Worm (Caenorhabditis elegans) whole organism, L4 larva: ENCODE results near the gene ZK856.16.

Experiments used
- D1046.2 ChIP-seq: fragments of 200-800 bp; sonication (Bioruptor generic); IDR thresholded peaks from 2 replicates; pipeline ENCODE4 v1.3.6; 2022; ENCODE audit warnings: missing genetic modification characterization, missing compliant biosample characterization
- F37D6.2 ChIP-seq: sonication (generic microtip); optimal IDR thresholded peaks from 2 replicates; lab custom pipeline; 2016; ENCODE audit warnings: mild to moderate bottlenecking, missing genetic modification characterization, missing compliant biosample characterization
- F49E8.2 ChIP-seq: sonication (generic microtip); optimal IDR thresholded peaks from 2 replicates; lab custom pipeline; 2016; ENCODE audit warnings: missing compliant biosample characterization, mild to moderate bottlenecking, missing genetic modification characterization, borderline replicate concordance
- Y75B8A.6 ChIP-seq: fragments of 200-800 bp; sonication (Bioruptor generic); IDR thresholded peaks from 2 replicates; pipeline ENCODE4 v1.3.6; 2022; ENCODE audit warnings: missing genetic modification reagents, missing genetic modification characterization, missing compliant biosample characterization
- ZK337.2 ChIP-seq: fragments of 200-800 bp; sonication (Bioruptor generic); IDR thresholded peaks from 2 replicates; pipeline ENCODE4 v1.3.6; 2022; ENCODE audit warnings: missing genetic modification reagents, missing genetic modification characterization, missing compliant biosample characterization
- ama-1 ChIP-seq: fragments of 150-350 bp; optimal IDR thresholded peaks from 2 replicates; lab custom pipeline; 2014; ENCODE audit warnings: inconsistent platforms, mixed read lengths
- arid-1 ChIP-seq: fragments of 200-800 bp; sonication (Bioruptor generic); conservative IDR thresholded peaks from 2 replicates; pipeline ENCODE4 v1.3.6; 2022; ENCODE audit warnings: missing genetic modification reagents, missing genetic modification characterization, missing compliant biosample characterization
- ceh-62 ChIP-seq: sonication (generic microtip); optimal IDR thresholded peaks from 2 replicates; lab custom pipeline; 2017; ENCODE audit warnings: missing biosample characterization, missing genetic modification characterization
- cey-2 ChIP-seq: sonication (generic microtip); optimal IDR thresholded peaks from 3 replicates; lab custom pipeline; 2017; ENCODE audit warnings: missing genetic modification characterization, mild to moderate bottlenecking, missing compliant biosample characterization, antibody characterized with exemption, borderline replicate concordance; ENCODE audit not compliant: insufficient read depth
- ctbp-1 ChIP-seq: fragments of 200-800 bp; sonication (Bioruptor generic); IDR thresholded peaks from 2 replicates; pipeline ENCODE4 v1.3.6; 2022; ENCODE audit warnings: missing genetic modification reagents, missing genetic modification characterization, missing compliant biosample characterization
- daf-16 ChIP-seq, 3 experiments: sonication (generic microtip); optimal IDR thresholded peaks; 2 replicates each; lab custom pipeline; 2016 to 2017; ENCODE audit warnings: missing genetic modification characterization in 3 of 3, missing genetic modification reagents in 3 of 3, mild to moderate bottlenecking in 2 of 3, missing compliant biosample characterization in 2 of 3, missing biosample characterization in 1 of 3, moderate library complexity in 1 of 3
- daf-19 ChIP-seq: fragments of 200-800 bp; sonication (Bioruptor generic); conservative IDR thresholded peaks from 2 replicates; pipeline ENCODE4 v1.3.6; 2022; ENCODE audit warnings: missing genetic modification characterization, missing compliant biosample characterization
- daf-8 ChIP-seq: fragments of 200-800 bp; sonication (Bioruptor generic); IDR thresholded peaks from 2 replicates; pipeline ENCODE4 v1.3.6; 2022; ENCODE audit warnings: missing genetic modification characterization, missing compliant biosample characterization
- dmd-6 ChIP-seq: fragments of 200-800 bp; sonication (Bioruptor generic); IDR thresholded peaks from 2 replicates; pipeline ENCODE4 v1.3.6; 2022; ENCODE audit warnings: missing genetic modification reagents, missing genetic modification characterization, missing compliant biosample characterization
- dmd-8 ChIP-seq: fragments of 200-800 bp; sonication (Bioruptor generic); IDR thresholded peaks from 2 replicates; pipeline ENCODE4 v1.3.6; 2022; ENCODE audit warnings: missing genetic modification characterization, missing compliant biosample characterization
- dmd-9 ChIP-seq: fragments of 200-800 bp; sonication (Bioruptor generic); IDR thresholded peaks from 2 replicates; pipeline ENCODE4 v1.3.6; 2022; ENCODE audit warnings: missing genetic modification reagents, missing genetic modification characterization, missing compliant biosample characterization
- dpl-1 ChIP-seq: fragments of 150-350 bp; optimal IDR thresholded peaks from 2 replicates; lab custom pipeline; 2014; ENCODE audit warnings: missing biosample characterization, missing genetic modification reagents, missing genetic modification characterization
- dve-1 ChIP-seq: sonication (generic microtip); optimal IDR thresholded peaks from 2 replicates; lab custom pipeline; 2017; ENCODE audit warnings: antibody characterized with exemption, mild to moderate bottlenecking, missing genetic modification characterization, missing compliant biosample characterization; ENCODE audit not compliant: insufficient read depth
- egl-27 ChIP-seq: sonication (generic microtip); optimal IDR thresholded peaks from 3 replicates; lab custom pipeline; 2017; ENCODE audit warnings: missing biosample characterization, missing genetic modification reagents, missing genetic modification characterization
- fkh-10 ChIP-seq: fragments of 150-350 bp; optimal IDR thresholded peaks from 2 replicates; lab custom pipeline; 2014; ENCODE audit warnings: missing biosample characterization, missing genetic modification reagents, missing genetic modification characterization
- gei-8 ChIP-seq: fragments of 200-800 bp; sonication (Bioruptor generic); optimal IDR thresholded peaks from 2 replicates; lab custom pipeline; 2018; ENCODE audit warnings: mild to moderate bottlenecking, missing genetic modification characterization, missing compliant biosample characterization
- hif-1 ChIP-seq, 2 experiments: sonication (generic microtip); optimal IDR thresholded peaks; 2 replicates each; lab custom pipeline; 2016 to 2017; ENCODE audit warnings: missing compliant biosample characterization in 2 of 2, missing genetic modification characterization in 2 of 2, missing genetic modification reagents in 2 of 2, missing genotype in 2 of 2, mild to moderate bottlenecking in 1 of 2
- hlh-30 ChIP-seq: sonication (generic microtip); optimal IDR thresholded peaks from 2 replicates; lab custom pipeline; 2017; ENCODE audit warnings: antibody characterized with exemption, mild to moderate bottlenecking, missing genetic modification characterization, missing compliant biosample characterization; ENCODE audit not compliant: insufficient read depth
- hmg-1.1 ChIP-seq: fragments of 200-800 bp; sonication (Bioruptor generic); IDR thresholded peaks from 2 replicates; pipeline ENCODE4 v1.3.6; 2022; ENCODE audit warnings: missing genetic modification reagents, missing genetic modification characterization, missing compliant biosample characterization
- jun-1 ChIP-seq: fragments of 150-350 bp; optimal IDR thresholded peaks from 2 replicates; lab custom pipeline; 2014; ENCODE audit warnings: missing biosample characterization, missing genetic modification reagents, missing genetic modification characterization
- lim-7 ChIP-seq: fragments of 200-800 bp; sonication (Bioruptor generic); IDR thresholded peaks from 2 replicates; pipeline ENCODE4 v1.3.6; 2022; ENCODE audit warnings: missing genetic modification characterization, missing compliant biosample characterization
- lin-39 ChIP-seq: fragments of 150-350 bp; optimal IDR thresholded peaks from 2 replicates; lab custom pipeline; 2014; ENCODE audit warnings: missing biosample characterization, missing genetic modification reagents, missing genetic modification characterization
- lsy-2 ChIP-seq, 2 experiments: fragments of 150-350 bp in 1 of 2; sonication (generic microtip) in 1 of 2; optimal IDR thresholded peaks; 2 replicates each; lab custom pipeline; 2014 to 2017; ENCODE audit warnings: missing biosample characterization in 2 of 2, missing genetic modification characterization in 2 of 2
- madf-5 ChIP-seq, 2 experiments: fragments of 200-800 bp; sonication (Bioruptor generic); IDR thresholded peaks; 2 replicates each; pipeline ENCODE4 v1.3.6; 2022; ENCODE audit warnings: missing compliant biosample characterization in 2 of 2, missing genetic modification characterization in 2 of 2
- madf-9 ChIP-seq: fragments of 200-800 bp; sonication (Bioruptor generic); conservative IDR thresholded peaks from 2 replicates; pipeline ENCODE4 v1.3.6; 2022; ENCODE audit warnings: missing genetic modification reagents, missing genetic modification characterization, missing compliant biosample characterization
- mdt-29 ChIP-seq: fragments of 200-800 bp; sonication (Bioruptor generic); IDR thresholded peaks from 2 replicates; pipeline ENCODE4 v1.3.6; 2022; ENCODE audit warnings: missing genetic modification reagents, missing genetic modification characterization, missing compliant biosample characterization
- mep-1 ChIP-seq: fragments of 150-350 bp; sonication (generic microtip); optimal IDR thresholded peaks from 3 replicates; lab custom pipeline; 2014; ENCODE audit warnings: missing biosample characterization, missing genetic modification characterization
- mes-2 ChIP-seq: sonication (generic microtip); optimal IDR thresholded peaks from 2 replicates; lab custom pipeline; 2016; ENCODE audit warnings: missing genotype, mild to moderate bottlenecking, missing genetic modification characterization, missing compliant biosample characterization; ENCODE audit not compliant: poor library complexity, severe bottlenecking
- mxl-2 ChIP-seq: fragments of 200-800 bp; sonication (Bioruptor generic); conservative IDR thresholded peaks from 2 replicates; pipeline ENCODE4 v1.3.6; 2022; ENCODE audit warnings: missing genetic modification reagents, missing genetic modification characterization, missing compliant biosample characterization
- mxl-3 ChIP-seq: fragments of 200-800 bp; sonication (Bioruptor generic); optimal IDR thresholded peaks from 2 replicates; lab custom pipeline; 2018; ENCODE audit warnings: mild to moderate bottlenecking, missing genetic modification characterization, missing compliant biosample characterization
- nhr-11 ChIP-seq: fragments of 150-350 bp; optimal IDR thresholded peaks from 2 replicates; lab custom pipeline; 2014; ENCODE audit warnings: missing biosample characterization, missing genetic modification characterization
- nhr-237 ChIP-seq: sonication (generic microtip); optimal IDR thresholded peaks from 2 replicates; lab custom pipeline; 2017; ENCODE audit warnings: missing biosample characterization, missing genetic modification characterization
- nhr-28 ChIP-seq: fragments of 150-350 bp; optimal IDR thresholded peaks from 2 replicates; lab custom pipeline; 2014; ENCODE audit warnings: missing biosample characterization, missing genetic modification characterization
- nhr-48 ChIP-seq: sonication (generic microtip); optimal IDR thresholded peaks from 2 replicates; lab custom pipeline; 2016; ENCODE audit warnings: mild to moderate bottlenecking, missing genetic modification characterization, missing compliant biosample characterization
- nhr-6 ChIP-seq: fragments of 150-350 bp; optimal IDR thresholded peaks from 2 replicates; lab custom pipeline; 2014; ENCODE audit warnings: missing biosample characterization, missing genetic modification characterization
- nhr-76 ChIP-seq: fragments of 150-350 bp; optimal IDR thresholded peaks from 2 replicates; lab custom pipeline; 2014; ENCODE audit warnings: missing biosample characterization, missing genetic modification characterization
- sdz-12 ChIP-seq: fragments of 200-800 bp; sonication (Bioruptor generic); optimal IDR thresholded peaks from 2 replicates; lab custom pipeline; 2018; ENCODE audit warnings: mild to moderate bottlenecking, missing genetic modification characterization, missing compliant biosample characterization
- snpc-1.2 ChIP-seq: fragments of 200-800 bp; sonication (Bioruptor generic); IDR thresholded peaks from 2 replicates; pipeline ENCODE4 v1.3.6; 2022; ENCODE audit warnings: missing genetic modification reagents, missing genetic modification characterization, missing compliant biosample characterization
- unc-130 ChIP-seq: sonication (generic microtip); optimal IDR thresholded peaks from 2 replicates; lab custom pipeline; 2016; ENCODE audit warnings: missing genetic modification reagents, missing genetic modification characterization, missing compliant biosample characterization
- zag-1 ChIP-seq: fragments of 150-350 bp; optimal IDR thresholded peaks from 2 replicates; lab custom pipeline; 2014; ENCODE audit warnings: missing biosample characterization, missing genetic modification characterization
- zfp-3 ChIP-seq: fragments of 200-800 bp; sonication (Bioruptor generic); conservative IDR thresholded peaks from 2 replicates; pipeline ENCODE4 v1.3.6; 2022; ENCODE audit warnings: missing genetic modification reagents, missing genetic modification characterization, missing compliant biosample characterization
- zip-11 ChIP-seq: fragments of 200-800 bp; sonication (Bioruptor generic); IDR thresholded peaks from 2 replicates; pipeline ENCODE4 v1.3.6; 2022; ENCODE audit warnings: missing genetic modification characterization, missing compliant biosample characterization

The ZK856.16 gene

DNA sequence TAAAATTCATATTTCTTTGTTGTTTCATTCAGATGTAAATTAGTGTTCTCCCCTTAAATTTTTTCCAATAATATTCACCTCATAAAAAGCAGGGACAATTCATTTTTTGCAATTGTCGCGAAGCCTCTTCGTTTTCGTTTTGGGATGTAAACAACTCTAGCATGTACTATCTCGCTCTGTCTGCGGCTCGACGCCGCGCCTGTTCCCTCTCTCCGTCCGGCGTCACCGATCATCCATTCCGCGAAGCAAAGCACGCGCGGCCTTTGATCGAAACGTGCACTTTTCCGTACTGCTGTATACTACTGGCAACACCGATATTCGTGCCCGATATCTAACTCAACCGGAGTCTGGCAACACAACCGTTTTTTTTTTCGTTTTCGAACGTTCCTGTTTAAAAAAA, 41.6 kb upstream of the ZK856.16 start (continued):
- no peak for TF ChIP-seq unc-130
- no peak for TF ChIP-seq nhr-6 (tag; lab: Kevin White, UChicago)
- no peak for TF ChIP-seq gei-8 (GFP tag; lab: Kevin White, UChicago)
- TF ChIP-seq daf-19: no peak

DNA sequence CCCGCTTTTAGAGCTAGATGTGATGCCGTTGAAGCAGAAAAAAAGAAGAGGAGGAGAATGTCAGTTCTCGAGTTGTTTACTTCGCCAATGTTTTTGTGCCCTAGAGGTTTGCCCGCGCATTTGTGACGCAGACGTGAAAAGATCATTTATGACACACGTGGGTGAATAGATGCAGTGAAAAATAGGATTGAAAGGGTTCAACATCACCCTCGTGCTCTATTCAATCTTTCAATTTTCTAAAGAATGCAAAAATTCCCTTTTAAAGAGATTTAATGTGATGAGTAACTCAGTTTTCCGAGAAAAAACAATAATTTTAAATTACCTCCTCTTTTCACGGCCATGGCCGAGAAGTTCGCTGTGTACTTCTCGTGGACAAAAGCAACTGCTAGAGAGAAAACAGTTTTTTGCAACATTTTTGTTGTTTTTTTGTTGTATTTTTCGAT, 41.1 kb upstream of the ZK856.16 start:
- TF ChIP-seq fkh-10 (GFP tag; lab: Kevin White, UChicago) (peak; percentile 87), dpl-1 (GFP tag; lab: Kevin White, UChicago) (peak; percentile 17), daf-19 (no peak), lsy-2 (tag; optimal IDR thresholded peaks at IDR 0.05; lab: Kevin White, UChicago) (peak; percentile 28 to 47), mes-2 (peak; percentile 57), Y75B8A.6 (no peak), snpc-1.2 (GFP tag; lab: Robert Waterston, UW) (no peak), sdz-12 (GFP tag; lab: Kevin White, UChicago) (no peak), madf-9 (GFP tag; lab: Robert Waterston, UW) (no peak), zip-11 (GFP tag; lab: Robert Waterston, UW) (no peak), hmg-1.1 (GFP tag; lab: Robert Waterston, UW) (no peak; the same call in 1 of the 2 replicates), daf-16 (GFP tag; optimal IDR thresholded peaks at IDR 0.05; lab: Kevin White, UChicago) (peak in 1 of 2 experiments; percentile 52), daf-16 (tag; optimal IDR thresholded peaks at IDR 0.05; lab: Kevin White, UChicago) (peak; percentile 82), dmd-8 (GFP tag; lab: Robert Waterston, UW) (no peak), madf-5 (GFP tag; IDR thresholded peaks at IDR 0.05; lab: Robert Waterston, UW) (0 out of 4 replicates have a peak, but pooled peaks of 1 of the 2 experiments have one; percentile 27), ama-1 (no peak), ceh-62 (no peak), ZK337.2 (GFP tag; lab: Robert Waterston, UW) (0 out of 2 replicates have a peak, but pooled peaks have one; percentile 23), nhr-48 (no peak), mdt-29 (GFP tag; lab: Robert Waterston, UW) (no peak), nhr-11 (tag; lab: Kevin White, UChicago) (peak; percentile 78), jun-1 (tag; lab: Kevin White, UChicago) (no peak), nhr-76 (tag; lab: Kevin White, UChicago) (no peak), mep-1 (tag; lab: Kevin White, UChicago) (peak; percentile 57), hif-1 (tag; optimal IDR thresholded peaks at IDR 0.05; lab: Kevin White, UChicago) (peak in 1 of 2 experiments; percentile 19), cey-2 (tag; lab: Kevin White, UChicago) (no peak), lin-39 (no peak), dmd-6 (GFP tag; lab: Robert Waterston, UW) (peak; percentile 33; the same call in 1 of the 2 replicates), F49E8.2 (tag; lab: Kevin White, UChicago) (no peak), mxl-3 (GFP tag; lab: Kevin White, UChicago) (peak; percentile 20), dmd-9 (GFP tag; lab: Robert Waterston, UW) (no peak), zfp-3 (GFP tag; lab: Robert Waterston, UW) (no peak), zag-1 (tag; lab: Kevin White, UChicago) (no peak), gei-8 (GFP tag; lab: Kevin White, UChicago) (no peak), arid-1 (GFP tag; lab: Robert Waterston, UW) (no peak), dve-1 (tag; lab: Kevin White, UChicago) (peak; percentile 40), nhr-237 (tag; lab: Kevin White, UChicago) (no peak), mxl-2 (no peak), nhr-28 (tag; lab: Kevin White, UChicago) (peak; percentile 78), nhr-6 (tag; lab: Kevin White, UChicago) (no peak), egl-27 (tag; lab: Kevin White, UChicago) (no peak), ctbp-1 (peak; percentile 40; the same call in 1 of the 2 replicates), daf-8 (GFP tag; lab: Robert Waterston, UW) (no peak), F37D6.2 (tag; lab: Kevin White, UChicago) (no peak), D1046.2 (GFP tag; lab: Robert Waterston, UW) (no peak), unc-130 (peak; percentile 42), lim-7 (GFP tag; lab: Robert Waterston, UW) (no peak), hlh-30 (tag; lab: Kevin White, UChicago) (peak; percentile 88)
